Fruit fly (Drosophila melanogaster): ENCODE results near the gene CG44261.

Gene CG44261

dm6 chr3R:9393542-9394025 is 14.4 kb downstream of the CG44261 start:
- no peak for TF ChIP-seq ttk (optimal IDR thresholded peaks at IDR 0.05)
- no peak for TF ChIP-seq Sin3A (optimal IDR thresholded peaks at IDR 0.05)
- no peak for TF ChIP-seq insv (optimal IDR thresholded peaks at IDR 0.05)
- TF ChIP-seq psq (optimal IDR thresholded peaks at IDR 0.05): no peak
- TF ChIP-seq h (optimal IDR thresholded peaks at IDR 0.05): no peak
- TF ChIP-seq Myc (optimal IDR thresholded peaks at IDR 0.05): no peak

- TF ChIP-seq Sin3A (optimal IDR thresholded peaks at IDR 0.05) (no peak), h (optimal IDR thresholded peaks at IDR 0.05) (no peak), insv (optimal IDR thresholded peaks at IDR 0.05) (no peak), psq (optimal IDR thresholded peaks at IDR 0.05) (no peak), Myc (optimal IDR thresholded peaks at IDR 0.05) (no peak), ttk (optimal IDR thresholded peaks at IDR 0.05) (no peak)
These were observed 15.5 kb downstream of the CG44261 start for dm6 chr3R:9392421-9392820.

dm6 chr3R:9390201-9390600 is 17.8 kb downstream of the CG44261 start:
- no peak for TF ChIP-seq Myc (optimal IDR thresholded peaks at IDR 0.05)

- TF ChIP-seq h (optimal IDR thresholded peaks at IDR 0.05) (no peak), Sin3A (optimal IDR thresholded peaks at IDR 0.05) (no peak), psq (optimal IDR thresholded peaks at IDR 0.05) (no peak), insv (optimal IDR thresholded peaks at IDR 0.05) (no peak), ttk (optimal IDR thresholded peaks at IDR 0.05) (no peak), Myc (optimal IDR thresholded peaks at IDR 0.05) (no peak)
These were observed 19.0 kb downstream of the CG44261 start for dm6 chr3R:9388972-9389371.

- TF ChIP-seq insv (optimal IDR thresholded peaks at IDR 0.05) (no peak), Sin3A (optimal IDR thresholded peaks at IDR 0.05) (no peak), Myc (optimal IDR thresholded peaks at IDR 0.05) (no peak), h (optimal IDR thresholded peaks at IDR 0.05) (no peak), psq (optimal IDR thresholded peaks at IDR 0.05) (no peak), ttk (optimal IDR thresholded peaks at IDR 0.05) (no peak)
These were observed 19.6 kb downstream of the CG44261 start for dm6 chr3R:9388321-9388720.

- no peak for TF ChIP-seq insv (optimal IDR thresholded peaks at IDR 0.05)
- no peak for TF ChIP-seq Myc (optimal IDR thresholded peaks at IDR 0.05)
- TF ChIP-seq Sin3A (optimal IDR thresholded peaks at IDR 0.05): no peak
- TF ChIP-seq ttk (optimal IDR thresholded peaks at IDR 0.05): no peak
- TF ChIP-seq h (optimal IDR thresholded peaks at IDR 0.05): no peak
- TF ChIP-seq psq (optimal IDR thresholded peaks at IDR 0.05): no peak
These were observed 20.3 kb downstream of the CG44261 start for dm6 chr3R:9387634-9388033.

DNA sequence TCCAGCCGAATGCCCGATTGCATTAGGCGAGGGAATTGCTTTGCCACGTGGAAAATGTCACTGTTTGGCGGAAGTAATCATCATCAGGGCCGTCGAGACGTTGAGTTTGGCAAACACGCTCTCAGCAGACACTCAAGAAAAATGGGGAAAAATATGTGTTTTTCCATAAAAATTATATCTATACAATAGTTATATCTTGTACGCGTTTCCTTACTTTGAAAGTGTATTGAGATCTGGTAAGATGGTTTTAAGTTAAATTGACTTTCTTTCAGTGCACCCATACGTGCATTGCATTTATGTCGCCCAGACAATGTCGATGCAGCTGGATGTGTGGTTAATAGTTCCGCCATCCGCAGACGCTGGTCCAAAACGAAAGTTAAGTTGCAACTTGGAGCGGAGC is 22.0 kb downstream of the CG44261 start:
- TF ChIP-seq h (optimal IDR thresholded peaks at IDR 0.05) (no peak), psq (optimal IDR thresholded peaks at IDR 0.05) (no peak), insv (optimal IDR thresholded peaks at IDR 0.05) (no peak), Sin3A (optimal IDR thresholded peaks at IDR 0.05) (no peak), Myc (optimal IDR thresholded peaks at IDR 0.05) (no peak), ttk (optimal IDR thresholded peaks at IDR 0.05) (no peak)

dm6 chr3R:9380970-9381369 is 27.0 kb downstream of the CG44261 start:
- TF ChIP-seq h (optimal IDR thresholded peaks at IDR 0.05): no peak
- no peak for TF ChIP-seq ttk (optimal IDR thresholded peaks at IDR 0.05)
- no peak for TF ChIP-seq Sin3A (optimal IDR thresholded peaks at IDR 0.05)
- no peak for TF ChIP-seq Myc (optimal IDR thresholded peaks at IDR 0.05)
- TF ChIP-seq insv (optimal IDR thresholded peaks at IDR 0.05): no peak
- no peak for TF ChIP-seq psq (optimal IDR thresholded peaks at IDR 0.05)

- TF ChIP-seq Sin3A (optimal IDR thresholded peaks at IDR 0.05) (no peak), h (optimal IDR thresholded peaks at IDR 0.05) (no peak), ttk (optimal IDR thresholded peaks at IDR 0.05) (no peak), psq (optimal IDR thresholded peaks at IDR 0.05) (no peak), insv (optimal IDR thresholded peaks at IDR 0.05) (no peak), Myc (optimal IDR thresholded peaks at IDR 0.05) (no peak)
These were observed 29.1 kb downstream of the CG44261 start for dm6 chr3R:9378644-9379411.

DNA sequence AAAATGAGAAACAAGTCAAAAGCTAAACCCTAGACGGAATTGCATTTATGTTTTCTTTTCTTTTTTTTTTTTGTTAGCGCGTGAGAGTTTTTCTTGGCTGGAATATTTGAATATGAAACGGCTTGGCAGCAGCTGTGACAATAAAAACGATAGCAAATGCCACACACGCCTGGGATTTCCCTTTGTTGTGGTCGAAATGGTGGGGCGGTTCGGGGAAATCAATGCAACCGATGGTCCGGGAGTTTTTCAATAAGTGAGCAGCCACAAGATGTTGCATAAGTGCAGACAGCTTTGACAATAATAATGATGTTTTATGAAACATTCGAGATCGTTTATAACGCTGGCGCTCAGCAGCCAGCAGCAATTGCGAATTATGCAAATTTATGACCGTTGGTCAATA is 31.2 kb downstream of the CG44261 start:
- TF ChIP-seq h (optimal IDR thresholded peaks at IDR 0.05) (no peak), Myc (optimal IDR thresholded peaks at IDR 0.05) (no peak), insv (optimal IDR thresholded peaks at IDR 0.05) (no peak), Sin3A (optimal IDR thresholded peaks at IDR 0.05) (no peak), psq (optimal IDR thresholded peaks at IDR 0.05) (no peak), ttk (optimal IDR thresholded peaks at IDR 0.05) (no peak)

dm6 chr3R:9370413-9370812 is 37.6 kb downstream of the CG44261 start:
- TF ChIP-seq insv (optimal IDR thresholded peaks at IDR 0.05) (no peak), ttk (optimal IDR thresholded peaks at IDR 0.05) (no peak), psq (optimal IDR thresholded peaks at IDR 0.05) (no peak)

- TF ChIP-seq insv (optimal IDR thresholded peaks at IDR 0.05) (no peak), Sin3A (optimal IDR thresholded peaks at IDR 0.05) (no peak), psq (optimal IDR thresholded peaks at IDR 0.05) (no peak), Myc (optimal IDR thresholded peaks at IDR 0.05) (no peak), ttk (optimal IDR thresholded peaks at IDR 0.05) (no peak), h (optimal IDR thresholded peaks at IDR 0.05) (no peak)
These were observed 42.0 kb downstream of the CG44261 start for dm6 chr3R:9365893-9366500.

dm6 chr3R:9365121-9365520 is 42.8 kb downstream of the CG44261 start, which contains the start of gene Srr:
Srr (plus strand) TSS chr3R:9365398.
- TF ChIP-seq Sin3A (optimal IDR thresholded peaks at IDR 0.05) (no peak), ttk (optimal IDR thresholded peaks at IDR 0.05) (no peak), insv (optimal IDR thresholded peaks at IDR 0.05) (no peak), psq (optimal IDR thresholded peaks at IDR 0.05) (no peak), Myc (optimal IDR thresholded peaks at IDR 0.05) (no peak), h (optimal IDR thresholded peaks at IDR 0.05) (no peak)

Data from Kc167 (cell line).